Worm (Caenorhabditis elegans) whole organism, late embryonic: ENCODE data around the gene T10B10.8.

Source experiments
- C08G9.2 ChIP-seq: sonication (generic microtip); optimal IDR thresholded peaks from 2 replicates; lab custom pipeline; 2016; ENCODE audit warnings: mild to moderate bottlenecking, missing genetic modification characterization, moderate library complexity, missing compliant biosample characterization
- K02D7.2 ChIP-seq: sonication (generic microtip); optimal IDR thresholded peaks from 2 replicates; lab custom pipeline; 2017; ENCODE audit warnings: mild to moderate bottlenecking, missing genetic modification characterization, missing compliant biosample characterization
- K09A11.1 ChIP-seq: sonication (generic microtip); optimal IDR thresholded peaks from 2 replicates; lab custom pipeline; 2017; ENCODE audit warnings: antibody characterized with exemption, mild to moderate bottlenecking, missing genetic modification characterization, missing compliant biosample characterization; ENCODE audit not compliant: insufficient read depth
- T23F11.4 ChIP-seq: fragments of 200-800 bp; sonication (Bioruptor generic); optimal IDR thresholded peaks from 2 replicates; lab custom pipeline; 2018; ENCODE audit warnings: mild to moderate bottlenecking, missing genetic modification characterization, missing compliant biosample characterization
- ceh-2 ChIP-seq: sonication (generic microtip); optimal IDR thresholded peaks from 2 replicates; lab custom pipeline; 2016; ENCODE audit warnings: missing genotype, missing genetic modification characterization, missing compliant biosample characterization
- ceh-22 ChIP-seq: sonication (generic microtip); optimal IDR thresholded peaks from 2 replicates; lab custom pipeline; 2017; ENCODE audit warnings: missing biosample characterization, missing genetic modification characterization
- ceh-24 ChIP-seq: sonication (generic microtip); optimal IDR thresholded peaks from 2 replicates; lab custom pipeline; 2016; ENCODE audit warnings: mild to moderate bottlenecking, missing genetic modification characterization, missing compliant biosample characterization
- ceh-31 ChIP-seq: sonication (generic microtip); optimal IDR thresholded peaks from 2 replicates; lab custom pipeline; 2016; ENCODE audit warnings: missing genetic modification characterization, missing compliant biosample characterization
- ceh-34 ChIP-seq: sonication (generic microtip); optimal IDR thresholded peaks from 2 replicates; lab custom pipeline; 2016; ENCODE audit warnings: mild to moderate bottlenecking, missing genetic modification characterization, missing compliant biosample characterization
- ceh-9 ChIP-seq: sonication (generic microtip); optimal IDR thresholded peaks from 2 replicates; lab custom pipeline; 2016; ENCODE audit warnings: mild to moderate bottlenecking, missing genetic modification characterization, inconsistent platforms, missing compliant biosample characterization
- che-1 ChIP-seq: sonication (generic microtip); optimal IDR thresholded peaks from 2 replicates; lab custom pipeline; 2016; ENCODE audit warnings: mild to moderate bottlenecking, missing genetic modification characterization, missing compliant biosample characterization
- elt-2 ChIP-seq: sonication (generic microtip); optimal IDR thresholded peaks from 2 replicates; lab custom pipeline; 2016; ENCODE audit warnings: missing genetic modification reagents, missing genetic modification characterization, missing compliant biosample characterization
- eyg-1 ChIP-seq: sonication (generic microtip); optimal IDR thresholded peaks from 2 replicates; lab custom pipeline; 2016; ENCODE audit warnings: missing genotype, missing genetic modification characterization, missing compliant biosample characterization
- fax-1 ChIP-seq: sonication (generic microtip); optimal IDR thresholded peaks from 2 replicates; lab custom pipeline; 2016; ENCODE audit warnings: missing genotype, missing genetic modification characterization, missing compliant biosample characterization
- fkh-10 ChIP-seq: fragments of 150-350 bp; optimal IDR thresholded peaks from 2 replicates; lab custom pipeline; 2014; ENCODE audit warnings: missing biosample characterization, missing genetic modification reagents, missing genetic modification characterization
- gmeb-2 ChIP-seq: sonication (generic microtip); optimal IDR thresholded peaks from 2 replicates; lab custom pipeline; 2016; ENCODE audit warnings: missing genetic modification characterization, inconsistent platforms, missing compliant biosample characterization
- hlh-15 ChIP-seq: sonication (generic microtip); optimal IDR thresholded peaks from 2 replicates; lab custom pipeline; 2016; ENCODE audit warnings: missing genetic modification characterization, missing compliant biosample characterization
- lin-11 ChIP-seq: fragments of 200-800 bp; sonication (Bioruptor generic); optimal IDR thresholded peaks from 2 replicates; lab custom pipeline; 2018; ENCODE audit warnings: mild to moderate bottlenecking, missing genetic modification characterization, missing compliant biosample characterization
- nfya-1 ChIP-seq: sonication (generic microtip); optimal IDR thresholded peaks from 2 replicates; lab custom pipeline; 2017; ENCODE audit warnings: missing genetic modification characterization, mild to moderate bottlenecking, missing compliant biosample characterization, antibody characterized with exemption, moderate library complexity
- pag-3 ChIP-seq: sonication (generic microtip); optimal IDR thresholded peaks from 2 replicates; lab custom pipeline; 2016; ENCODE audit warnings: missing compliant biosample characterization, missing genetic modification characterization, borderline replicate concordance
- pat-9 ChIP-seq: fragments of 200-800 bp; sonication (Bioruptor generic); optimal IDR thresholded peaks from 2 replicates; lab custom pipeline; 2018; ENCODE audit warnings: mild to moderate bottlenecking, missing genetic modification characterization, moderate library complexity, missing compliant biosample characterization
- pha-4 ChIP-seq: fragments of 150-350 bp; optimal IDR thresholded peaks from 2 replicates; lab custom pipeline; 2018; ENCODE audit warnings: missing biosample characterization, missing genetic modification reagents, missing genetic modification characterization
- pros-1 ChIP-seq: fragments of 150-350 bp; optimal IDR thresholded peaks from 2 replicates; lab custom pipeline; 2014; ENCODE audit warnings: missing biosample characterization, missing genetic modification reagents, missing genetic modification characterization
- rnt-1 ChIP-seq: sonication (generic microtip); optimal IDR thresholded peaks from 2 replicates; lab custom pipeline; 2016; ENCODE audit warnings: missing genetic modification characterization, missing compliant biosample characterization
- sox-2 ChIP-seq: fragments of 200-800 bp; sonication (Bioruptor generic); IDR thresholded peaks from 2 replicates; pipeline ENCODE4 v1.3.6; 2022; ENCODE audit warnings: missing genetic modification reagents, missing genetic modification characterization, missing compliant biosample characterization
- syd-9 ChIP-seq: sonication (generic microtip); optimal IDR thresholded peaks from 2 replicates; lab custom pipeline; 2016; ENCODE audit warnings: mild to moderate bottlenecking, missing genetic modification characterization, moderate library complexity, missing compliant biosample characterization
- tbx-2 ChIP-seq: sonication (generic microtip); optimal IDR thresholded peaks from 2 replicates; lab custom pipeline; 2016; ENCODE audit warnings: missing genetic modification characterization, missing compliant biosample characterization
- tbx-7 ChIP-seq: sonication (generic microtip); optimal IDR thresholded peaks from 2 replicates; lab custom pipeline; 2016; ENCODE audit warnings: missing genotype, missing genetic modification characterization, missing compliant biosample characterization
- unc-3 ChIP-seq, 2 experiments: fragments of 200-800 bp in 1 of 2; sonication (Bioruptor generic) in 1 of 2; sonication (generic microtip) in 1 of 2; conservative IDR thresholded peaks in 1 of 2; optimal IDR thresholded peaks in 1 of 2; 2 replicates each; pipeline versions ENCODE4 v1.3.6 to Lab custom; 2016 to 2022; ENCODE audit warnings: missing compliant biosample characterization in 2 of 2, missing genetic modification characterization in 2 of 2, missing genetic modification reagents in 1 of 2
- unc-42 ChIP-seq: sonication (generic microtip); optimal IDR thresholded peaks from 2 replicates; lab custom pipeline; 2016; ENCODE audit warnings: missing genotype, missing genetic modification characterization, missing compliant biosample characterization
- unc-55 ChIP-seq: sonication (generic microtip); optimal IDR thresholded peaks from 2 replicates; lab custom pipeline; 2017; ENCODE audit warnings: missing biosample characterization, missing genetic modification reagents, missing genetic modification characterization
- unc-86 ChIP-seq: sonication (generic microtip); optimal IDR thresholded peaks from 2 replicates; lab custom pipeline; 2016; ENCODE audit warnings: missing genetic modification characterization, missing compliant biosample characterization

Gene T10B10.8

ce11 chrX:15148831-15149230, 17.2 kb downstream of the T10B10.8 start:
- no peak for TF ChIP-seq gmeb-2
- TF ChIP-seq elt-2 (tag; lab: Kevin White, UChicago): no peak
- peak; percentile 3 for TF ChIP-seq rnt-1 (tag; lab: Kevin White, UChicago)
- no peak for TF ChIP-seq lin-11 (tag; lab: Kevin White, UChicago)
- peak; percentile 69 for TF ChIP-seq unc-55 (GFP tag; lab: Kevin White, UChicago)
- peak; percentile 16 for TF ChIP-seq unc-42 (tag; lab: Kevin White, UChicago)
- TF ChIP-seq ceh-31 (tag; lab: Kevin White, UChicago): peak; percentile 25
- TF ChIP-seq sox-2 (GFP tag; lab: Robert Waterston, UW): no peak
- TF ChIP-seq, all 69 proteins: peak for 4

ce11 chrX:15148389-15148788, 17.6 kb downstream of the T10B10.8 start:
- TF ChIP-seq ceh-9 (tag; lab: Kevin White, UChicago) (no peak), ceh-31 (tag; lab: Kevin White, UChicago) (no peak), fax-1 (tag; lab: Kevin White, UChicago) (no peak)

- TF ChIP-seq ceh-2 (tag; lab: Kevin White, UChicago) (no peak), unc-55 (GFP tag; lab: Kevin White, UChicago) (no peak), lin-11 (tag; lab: Kevin White, UChicago) (no peak), ceh-22 (no peak), pros-1 (tag; lab: Kevin White, UChicago) (no peak), ceh-34 (tag; lab: Kevin White, UChicago) (no peak), fkh-10 (GFP tag; lab: Kevin White, UChicago) (no peak), hlh-15 (tag; lab: Kevin White, UChicago) (no peak), T23F11.4 (GFP tag; lab: Kevin White, UChicago) (no peak), tbx-2 (tag; lab: Kevin White, UChicago) (no peak), ceh-24 (tag; lab: Kevin White, UChicago) (no peak), nfya-1 (tag; lab: Kevin White, UChicago) (no peak), unc-42 (tag; lab: Kevin White, UChicago) (no peak), eyg-1 (tag; lab: Kevin White, UChicago) (no peak), unc-86 (tag; lab: Kevin White, UChicago) (no peak), K09A11.1 (tag; lab: Kevin White, UChicago) (no peak), unc-3 (GFP tag; conservative IDR thresholded peaks at IDR 0.05; lab: Robert Waterston, UW) (no peak), unc-3 (tag; optimal IDR thresholded peaks at IDR 0.05; lab: Kevin White, UChicago) (no peak), C08G9.2 (no peak), tbx-7 (tag; lab: Kevin White, UChicago) (no peak), che-1 (no peak)
Observed at ce11 chrX:15147640-15148039, 18.4 kb downstream of the T10B10.8 start, which contains the start of gene unc-7. TSS of gene unc-7 (minus strand) at chrX:15147740.

ce11 chrX:15146415-15147210, 19.4 kb downstream of the T10B10.8 start:
- TF ChIP-seq pag-3 (tag; lab: Kevin White, UChicago): no peak
- no peak for TF ChIP-seq K02D7.2
- no peak for TF ChIP-seq pha-4 (tag; lab: Kevin White, UChicago)
- no peak for TF ChIP-seq ceh-24 (tag; lab: Kevin White, UChicago)
- no peak for TF ChIP-seq pat-9 (tag; lab: Kevin White, UChicago)
- TF ChIP-seq rnt-1 (tag; lab: Kevin White, UChicago): no peak
- TF ChIP-seq elt-2 (tag; lab: Kevin White, UChicago): peak; percentile 34

- TF ChIP-seq unc-42 (tag; lab: Kevin White, UChicago) (peak; percentile 76), rnt-1 (tag; lab: Kevin White, UChicago) (no peak), syd-9 (tag; lab: Kevin White, UChicago) (no peak)
Observed at ce11 chrX:15134941-15135340, 31.1 kb downstream of the T10B10.8 start.
